Worm (Caenorhabditis elegans) whole organism, midembryonic: ENCODE data around the gene acr-16.

Experiments
- T22C8.4 ChIP-seq: fragments of 200-800 bp; sonication (Bioruptor generic); IDR thresholded peaks from 2 replicates; pipeline ENCODE4 v1.3.6; 2022; ENCODE audit warnings: missing genetic modification characterization, missing compliant biosample characterization
- cog-1 ChIP-seq: sonication (generic microtip); optimal IDR thresholded peaks from 2 replicates; lab custom pipeline; 2016; ENCODE audit warnings: missing genetic modification characterization, missing compliant biosample characterization
- flt-1 ChIP-seq: fragments of 200-800 bp; sonication (Bioruptor generic); IDR thresholded peaks from 2 replicates; pipeline ENCODE4 v1.3.6; 2022; ENCODE audit warnings: missing genetic modification characterization, missing compliant biosample characterization
- klf-2 ChIP-seq: fragments of 200-800 bp; sonication (Bioruptor generic); conservative IDR thresholded peaks from 2 replicates; pipeline ENCODE4 v1.3.6; 2022; ENCODE audit warnings: missing genetic modification reagents, missing genetic modification characterization, missing compliant biosample characterization
- med-1 ChIP-seq: sonication (generic microtip); optimal IDR thresholded peaks from 2 replicates; lab custom pipeline; 2017; ENCODE audit warnings: missing genetic modification characterization, mild to moderate bottlenecking, missing compliant biosample characterization, antibody characterized with exemption, missing genetic modification reagents; ENCODE audit not compliant: insufficient read depth
- ref-1 ChIP-seq: fragments of 200-800 bp; sonication (Bioruptor generic); conservative IDR thresholded peaks from 2 replicates; pipeline ENCODE4 v1.3.6; 2022; ENCODE audit warnings: missing genetic modification reagents, missing genetic modification characterization, missing compliant biosample characterization
- tab-1 ChIP-seq: fragments of 200-800 bp; sonication (Bioruptor generic); IDR thresholded peaks from 2 replicates; pipeline ENCODE4 v1.3.6; 2022; ENCODE audit warnings: missing genetic modification characterization, missing compliant biosample characterization
- ztf-23 ChIP-seq: fragments of 200-800 bp; sonication (Bioruptor generic); IDR thresholded peaks from 2 replicates; pipeline ENCODE4 v1.3.6; 2022; ENCODE audit warnings: missing genetic modification reagents, missing genetic modification characterization, missing compliant biosample characterization
- ztf-29 ChIP-seq: fragments of 200-800 bp; sonication (Bioruptor generic); IDR thresholded peaks from 2 replicates; pipeline ENCODE4 v1.3.6; 2022; ENCODE audit warnings: missing genetic modification reagents, missing genetic modification characterization, missing compliant biosample characterization

Gene acr-16

DNA sequence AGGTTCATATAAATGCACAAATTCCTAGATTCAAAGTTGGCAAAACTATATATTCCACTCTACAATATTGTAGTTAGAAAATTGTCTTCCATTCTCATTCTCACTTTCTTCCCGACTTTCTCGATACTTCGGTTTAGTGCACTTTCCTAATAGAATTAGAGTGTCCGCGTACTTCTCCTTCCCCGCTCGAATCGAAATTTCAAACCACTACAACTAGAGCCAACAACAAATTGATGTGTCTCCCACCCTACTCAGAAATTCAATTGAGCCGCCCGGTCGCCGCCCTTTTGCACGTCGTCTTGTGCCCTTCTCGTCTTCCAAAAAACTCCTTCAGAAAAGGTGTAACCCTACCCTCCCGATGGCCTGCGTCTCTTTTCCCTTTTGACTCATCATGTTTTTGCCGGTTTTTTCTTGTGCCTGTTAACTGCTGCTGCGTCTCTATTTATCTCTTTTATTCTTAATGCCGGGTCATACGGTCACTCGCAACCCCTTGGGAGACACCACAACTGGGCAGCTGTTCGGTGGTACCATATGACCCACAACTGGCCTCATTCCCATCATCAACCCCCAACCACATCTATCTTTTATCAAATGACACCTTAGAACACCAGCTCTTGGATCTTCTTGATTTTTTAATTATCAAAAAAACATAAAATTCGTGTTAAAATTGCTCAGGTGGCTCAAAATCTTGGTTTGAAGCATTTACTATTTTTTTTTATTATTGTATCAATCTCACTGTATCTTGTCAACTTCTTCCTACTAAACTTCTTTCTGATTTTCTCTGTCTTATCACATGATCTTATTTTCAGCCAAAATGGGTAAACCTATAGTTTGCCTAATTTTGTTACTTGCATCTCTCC is 33.3 kb downstream of the acr-16 start, which contains the start of gene tag-196:
Gene tag-196, plus strand, starts transcription at position 810 of the 860 bp plus-strand sequence.
- TF ChIP-seq flt-1 (GFP tag; lab: Robert Waterston, UW) (peak; percentile 43; the same call in 1 of the 2 replicates), cog-1 (tag; lab: Kevin White, UChicago) (no peak), T22C8.4 (no peak), ztf-23 (GFP tag; lab: Robert Waterston, UW) (no peak), tab-1 (GFP tag; lab: Robert Waterston, UW) (no peak), klf-2 (GFP tag; lab: Robert Waterston, UW) (no peak)

DNA sequence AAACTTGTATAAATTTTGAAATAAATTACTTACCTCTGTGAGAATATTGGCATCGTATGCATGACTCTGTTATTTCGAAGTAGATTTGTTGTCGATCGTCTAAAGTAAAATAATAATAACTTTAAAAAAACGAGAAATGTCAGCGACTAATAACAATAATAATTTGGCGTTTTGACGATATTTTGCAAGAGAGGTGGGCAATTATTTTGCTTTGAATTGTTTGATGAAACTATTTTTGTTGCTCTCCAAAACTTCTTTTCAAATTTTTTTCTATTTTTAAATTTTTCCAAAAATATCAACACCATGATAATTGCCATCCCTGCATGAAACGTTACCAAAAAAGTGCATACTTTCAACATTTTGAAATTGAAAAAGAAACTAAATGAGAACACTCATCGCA is 38.2 kb downstream of the acr-16 start, which contains the start of gene F41E6.7:
Gene F41E6.7, minus strand, starts transcription at position 101 of the 400 bp plus-strand sequence.
- TF ChIP-seq T22C8.4 (no peak), ztf-23 (GFP tag; lab: Robert Waterston, UW) (no peak), klf-2 (GFP tag; lab: Robert Waterston, UW) (no peak), ztf-29 (GFP tag; lab: Robert Waterston, UW) (no peak), tab-1 (GFP tag; lab: Robert Waterston, UW) (no peak), ref-1 (GFP tag; lab: Robert Waterston, UW) (no peak), cog-1 (tag; lab: Kevin White, UChicago) (no peak), flt-1 (GFP tag; lab: Robert Waterston, UW) (no peak), med-1 (no peak)

DNA sequence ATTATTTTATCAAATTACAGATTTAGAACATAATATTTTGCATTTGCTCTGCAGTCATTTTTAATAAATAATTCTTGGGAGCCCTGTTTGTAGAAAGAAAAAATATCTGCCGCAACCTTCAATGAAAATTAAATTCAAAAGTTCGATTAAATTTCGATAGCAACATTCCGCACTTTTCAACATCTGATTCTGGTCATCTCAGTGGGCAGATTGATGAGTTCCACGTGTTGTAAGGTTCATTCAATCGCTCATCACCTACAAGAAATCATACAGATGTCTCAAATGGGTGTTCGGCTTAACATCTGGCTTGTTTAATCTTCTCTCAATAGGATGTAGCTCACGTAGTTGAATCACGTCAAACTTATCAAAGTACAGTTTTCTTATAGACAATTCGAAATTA is 38.9 kb downstream of the acr-16 start:
- TF ChIP-seq klf-2 (GFP tag; lab: Robert Waterston, UW), result no peak
- no peak for TF ChIP-seq ztf-29 (GFP tag; lab: Robert Waterston, UW)
- TF ChIP-seq tab-1 (GFP tag; lab: Robert Waterston, UW), result no peak

DNA sequence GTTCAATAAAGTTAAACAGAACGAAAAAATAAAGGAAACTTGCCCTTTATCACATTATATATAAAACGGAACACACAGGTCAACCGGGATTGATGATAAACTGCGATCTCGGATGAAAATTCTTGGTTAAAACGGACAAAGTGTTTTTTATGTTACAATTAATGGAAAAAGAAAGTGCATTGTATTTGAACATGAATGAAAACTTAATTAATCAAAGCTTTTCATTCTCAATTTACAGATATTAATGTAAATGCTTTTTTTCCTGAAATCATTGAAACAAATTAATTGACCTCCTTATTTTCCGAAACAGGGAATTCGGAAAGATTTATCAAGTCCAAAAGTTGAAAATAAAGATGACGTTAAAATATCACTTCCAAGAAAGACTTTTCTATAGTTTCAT is 40.4 kb downstream of the acr-16 start, which contains the start of gene F41E6.8:
Gene F41E6.8, minus strand, starts transcription at position 101 of the 400 bp plus-strand sequence.
- no peak for TF ChIP-seq ref-1 (GFP tag; lab: Robert Waterston, UW)
- no peak for TF ChIP-seq ztf-23 (GFP tag; lab: Robert Waterston, UW)
- TF ChIP-seq ztf-29 (GFP tag; lab: Robert Waterston, UW), result no peak
- TF ChIP-seq klf-2 (GFP tag; lab: Robert Waterston, UW), result no peak
- TF ChIP-seq tab-1 (GFP tag; lab: Robert Waterston, UW), result no peak
- TF ChIP-seq T22C8.4, result no peak
- no peak for TF ChIP-seq flt-1 (GFP tag; lab: Robert Waterston, UW)
- no peak for TF ChIP-seq med-1
- TF ChIP-seq cog-1 (tag; lab: Kevin White, UChicago), result no peak

DNA sequence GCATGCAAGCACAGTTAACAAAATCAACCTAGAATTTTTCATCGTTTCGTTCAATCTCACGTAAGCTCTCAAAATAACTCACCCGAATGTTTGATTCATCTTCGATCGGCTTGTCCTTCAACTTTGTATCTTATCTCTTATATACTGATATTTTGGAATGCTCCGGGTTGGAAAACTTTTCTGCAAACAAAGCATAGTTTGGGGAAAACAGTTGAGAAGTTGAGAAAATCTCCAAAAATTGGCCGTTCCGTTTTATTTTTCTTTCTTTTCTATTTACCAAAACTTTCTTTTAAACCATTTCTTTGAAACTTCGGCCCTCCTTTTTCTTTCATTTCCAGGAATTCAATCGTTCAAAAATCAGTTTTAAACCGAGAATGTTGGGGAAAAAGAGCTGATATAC is 41.6 kb downstream of the acr-16 start, which contains the start of gene F41E6.15:
Gene F41E6.15, minus strand, starts transcription at position 101 of the 400 bp plus-strand sequence.
- TF ChIP-seq tab-1 (GFP tag; lab: Robert Waterston, UW) (no peak), cog-1 (tag; lab: Kevin White, UChicago) (no peak), med-1 (no peak), flt-1 (GFP tag; lab: Robert Waterston, UW) (no peak), ztf-23 (GFP tag; lab: Robert Waterston, UW) (no peak), ztf-29 (GFP tag; lab: Robert Waterston, UW) (no peak), T22C8.4 (no peak), ref-1 (GFP tag; lab: Robert Waterston, UW) (no peak), klf-2 (GFP tag; lab: Robert Waterston, UW) (no peak)

DNA sequence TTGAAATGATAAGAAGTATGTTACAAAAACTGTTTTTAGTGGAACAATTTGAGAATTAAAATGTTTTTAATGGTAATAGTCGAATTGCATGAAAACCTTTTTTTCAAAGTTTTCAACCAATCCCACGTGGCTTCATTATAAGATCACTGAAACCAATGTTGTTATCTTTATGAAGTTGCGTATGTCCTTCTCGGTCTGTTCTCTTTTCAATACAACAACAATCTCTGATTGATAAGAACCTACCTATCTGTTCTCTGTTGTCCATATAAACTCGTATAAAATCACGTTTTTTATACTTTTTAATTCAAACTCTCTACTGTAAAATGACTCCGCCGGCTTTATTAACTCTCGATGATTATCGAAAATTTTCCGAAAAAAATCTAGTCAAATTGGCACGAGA is 42.3 kb downstream of the acr-16 start, which contains the start of gene F41E6.5:
Gene F41E6.5, plus strand, starts transcription at position 209 of the 400 bp plus-strand sequence.
- no peak for TF ChIP-seq T22C8.4
- TF ChIP-seq ztf-29 (GFP tag; lab: Robert Waterston, UW), result no peak
- TF ChIP-seq ztf-23 (GFP tag; lab: Robert Waterston, UW), result no peak
- TF ChIP-seq klf-2 (GFP tag; lab: Robert Waterston, UW), result no peak
- TF ChIP-seq med-1, result no peak
- TF ChIP-seq ref-1 (GFP tag; lab: Robert Waterston, UW), result no peak
- TF ChIP-seq tab-1 (GFP tag; lab: Robert Waterston, UW), result no peak
- no peak for TF ChIP-seq flt-1 (GFP tag; lab: Robert Waterston, UW)
- no peak for TF ChIP-seq cog-1 (tag; lab: Kevin White, UChicago)

DNA sequence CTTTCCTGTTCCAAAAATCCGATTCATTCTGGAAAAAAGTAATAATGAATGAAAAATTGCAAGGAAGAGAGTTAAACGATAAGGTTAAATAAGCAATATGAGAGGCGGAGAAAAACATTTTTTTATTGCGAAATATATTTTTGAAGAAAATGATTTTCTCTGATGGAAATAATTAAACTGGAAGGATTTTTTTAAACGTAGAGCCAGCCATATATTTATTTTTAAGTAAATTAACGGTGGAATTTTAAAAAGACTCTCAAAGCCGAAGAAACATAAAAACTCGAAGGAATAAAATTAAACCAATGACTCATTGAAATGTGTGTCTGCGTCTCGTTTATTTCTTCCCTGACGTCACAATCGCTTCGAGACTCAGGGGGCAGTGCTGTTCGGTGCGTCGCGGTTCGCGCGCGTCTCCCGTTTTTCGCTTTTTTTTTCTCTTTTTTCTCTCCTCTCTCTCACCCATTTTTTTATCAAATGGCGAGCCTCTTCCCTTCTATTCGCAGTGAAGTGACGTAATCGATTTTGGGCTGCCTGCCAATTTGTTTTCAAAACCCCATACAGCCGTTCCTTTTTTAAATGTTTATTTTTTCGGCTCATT is 45.2 kb downstream of the acr-16 start, which contains the start of gene vps-60:
Gene vps-60, minus strand, starts transcription at position 30 of the 598 bp plus-strand sequence.
- TF ChIP-seq ref-1 (GFP tag; lab: Robert Waterston, UW) (no peak), klf-2 (GFP tag; lab: Robert Waterston, UW) (no peak), cog-1 (tag; lab: Kevin White, UChicago) (peak; percentile 71), ztf-23 (GFP tag; lab: Robert Waterston, UW) (0 out of 2 replicates have a peak, but pooled peaks have one; percentile 31), med-1 (no peak), ztf-29 (GFP tag; lab: Robert Waterston, UW) (no peak), flt-1 (GFP tag; lab: Robert Waterston, UW) (0 out of 2 replicates have a peak, but pooled peaks have one; percentile 26), tab-1 (GFP tag; lab: Robert Waterston, UW) (no peak), T22C8.4 (no peak)

DNA sequence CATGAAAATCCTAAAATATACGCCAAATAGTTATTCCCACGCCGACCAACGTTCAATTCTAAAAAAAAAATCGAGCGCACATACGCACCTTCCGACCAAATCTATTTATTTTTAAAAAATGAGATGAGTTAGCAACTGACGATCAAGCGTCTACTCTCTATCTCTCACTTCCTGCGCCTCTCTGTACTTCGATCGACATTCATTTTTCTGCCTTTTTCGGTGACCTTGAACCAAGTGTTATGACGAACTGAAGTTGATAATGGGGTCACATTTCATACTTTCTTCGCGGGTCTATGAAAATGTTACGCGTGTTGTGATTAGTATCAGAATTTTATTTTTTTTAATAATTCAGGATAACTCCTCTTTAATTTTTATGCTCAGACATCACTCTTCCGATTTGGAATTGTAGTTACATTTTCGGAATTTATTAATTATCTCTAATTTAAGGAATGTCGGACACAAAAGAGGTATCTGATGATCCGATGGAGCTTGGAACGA is 46.4 kb downstream of the acr-16 start, which contains the start of gene smk-1:
Gene smk-1, plus strand, starts transcription at position 448 of the 498 bp plus-strand sequence.
- TF ChIP-seq cog-1 (tag; lab: Kevin White, UChicago), result no peak
- no peak for TF ChIP-seq flt-1 (GFP tag; lab: Robert Waterston, UW)
- TF ChIP-seq T22C8.4, result no peak
- no peak for TF ChIP-seq med-1
- no peak for TF ChIP-seq ref-1 (GFP tag; lab: Robert Waterston, UW)
- TF ChIP-seq ztf-23 (GFP tag; lab: Robert Waterston, UW), result no peak
- no peak for TF ChIP-seq ztf-29 (GFP tag; lab: Robert Waterston, UW)
- no peak for TF ChIP-seq tab-1 (GFP tag; lab: Robert Waterston, UW)
- no peak for TF ChIP-seq klf-2 (GFP tag; lab: Robert Waterston, UW)
